Fruit fly (Drosophila melanogaster): ENCODE measurements around the gene Obp19a.

DNA sequence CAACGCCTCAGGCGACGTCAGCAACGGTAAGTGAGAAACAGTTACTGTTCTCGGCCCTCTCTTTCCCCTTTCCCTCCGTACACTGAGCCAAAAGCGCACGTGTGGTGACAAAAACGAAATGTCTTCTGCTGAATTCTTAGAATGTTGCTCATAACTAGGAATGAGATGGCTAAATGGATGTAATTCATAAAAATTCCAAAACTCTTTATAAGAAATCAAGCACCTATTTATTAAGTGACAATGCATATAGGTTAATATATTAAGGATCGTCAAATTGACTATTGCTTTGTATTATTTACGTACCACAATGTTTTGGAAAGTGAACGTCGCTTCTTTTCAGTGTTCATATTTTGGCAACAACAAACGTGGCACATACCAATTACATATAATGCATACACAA is 19.0 kb downstream of the Obp19a start:
- TF ChIP-seq ovo (GFP tag; optimal IDR thresholded peaks at IDR 0.05), result no peak
- peak; percentile 6 for TF ChIP-seq CG7101 (tag; optimal IDR thresholded peaks at IDR 0.05)
- TF ChIP-seq bab1 (GFP tag; optimal IDR thresholded peaks at IDR 0.05), result no peak
- TF ChIP-seq kay (GFP tag; ENCODE audit: borderline replicate concordance), result no peak
